Worm (Caenorhabditis elegans) whole organism, early embryonic: ENCODE results near the gene mab-5.

ENCODE experiments used
- B0310.2 ChIP-seq: sonication (generic microtip); optimal IDR thresholded peaks from 2 replicates; lab custom pipeline; 2016; ENCODE audit warnings: mild to moderate bottlenecking, missing genetic modification characterization, missing compliant biosample characterization
- F13C5.2 ChIP-seq: sonication (generic microtip); optimal IDR thresholded peaks from 2 replicates; lab custom pipeline; 2017; ENCODE audit warnings: mild to moderate bottlenecking, missing genetic modification characterization, inconsistent platforms, missing compliant biosample characterization
- aly-1 ChIP-seq: sonication (generic microtip); optimal IDR thresholded peaks from 2 replicates; lab custom pipeline; 2016; ENCODE audit warnings: missing genetic modification characterization, missing compliant biosample characterization
- ama-1 ChIP-seq: fragments of 150-350 bp; optimal IDR thresholded peaks from 2 replicates; lab custom pipeline; 2014
- ceh-13 ChIP-seq: fragments of 200-800 bp; sonication (Bioruptor generic); optimal IDR thresholded peaks from 2 replicates; lab custom pipeline; 2018; ENCODE audit warnings: mild to moderate bottlenecking, missing genetic modification characterization, missing compliant biosample characterization
- ceh-36 ChIP-seq: sonication (generic microtip); optimal IDR thresholded peaks from 2 replicates; lab custom pipeline; 2016; ENCODE audit warnings: missing genetic modification characterization, inconsistent platforms, missing compliant biosample characterization
- ets-7 ChIP-seq: sonication (generic microtip); optimal IDR thresholded peaks from 2 replicates; lab custom pipeline; 2016; ENCODE audit warnings: missing genotype, missing genetic modification characterization, missing compliant biosample characterization
- flt-1 ChIP-seq: fragments of 200-800 bp; sonication (Bioruptor generic); IDR thresholded peaks from 2 replicates; pipeline ENCODE4 v1.3.6; 2022; ENCODE audit warnings: missing genetic modification characterization, missing compliant biosample characterization
- hmbx-1 ChIP-seq: sonication (generic microtip); optimal IDR thresholded peaks from 2 replicates; lab custom pipeline; 2016; ENCODE audit warnings: mild to moderate bottlenecking, missing genetic modification characterization, missing compliant biosample characterization
- hmg-4 ChIP-seq: fragments of 200-800 bp; sonication (Bioruptor generic); optimal IDR thresholded peaks from 2 replicates; lab custom pipeline; 2018; ENCODE audit warnings: mild to moderate bottlenecking, missing genetic modification characterization, missing compliant biosample characterization
- hnd-1 ChIP-seq: sonication (generic microtip); optimal IDR thresholded peaks from 2 replicates; lab custom pipeline; 2016; ENCODE audit warnings: missing genetic modification characterization, missing compliant biosample characterization
- pes-1 ChIP-seq: fragments of 200-800 bp; sonication (Bioruptor generic); IDR thresholded peaks from 2 replicates; pipeline ENCODE4 v1.3.6; 2022; ENCODE audit warnings: missing genetic modification reagents, missing genetic modification characterization, missing compliant biosample characterization
- scrt-1 ChIP-seq: fragments of 200-800 bp; sonication (Bioruptor generic); IDR thresholded peaks from 2 replicates; pipeline ENCODE4 v1.3.6; 2022; ENCODE audit warnings: missing genetic modification characterization, missing compliant biosample characterization
- sea-1 ChIP-seq: fragments of 200-800 bp; sonication (Bioruptor generic); conservative IDR thresholded peaks from 2 replicates; pipeline ENCODE4 v1.3.6; 2022; ENCODE audit warnings: missing genetic modification characterization, missing compliant biosample characterization
- tbx-11 ChIP-seq: fragments of 200-800 bp; sonication (Bioruptor generic); IDR thresholded peaks from 2 replicates; pipeline ENCODE4 v1.3.6; 2022; ENCODE audit warnings: missing genetic modification characterization, missing compliant biosample characterization
- tbx-37 ChIP-seq: fragments of 200-800 bp; sonication (Bioruptor generic); conservative IDR thresholded peaks from 2 replicates; pipeline ENCODE4 v1.3.6; 2022; ENCODE audit warnings: missing genetic modification reagents, missing genetic modification characterization, missing compliant biosample characterization
- tra-4 ChIP-seq: sonication (generic microtip); optimal IDR thresholded peaks from 2 replicates; lab custom pipeline; 2017; ENCODE audit warnings: missing genetic modification characterization, missing compliant biosample characterization

Gene mab-5

ce11 chrIII:7778530-7778929 lies 4.7 kb downstream of the mab-5 start:
- TF ChIP-seq tbx-11 (no peak), tbx-37 (GFP tag; lab: Robert Waterston, UW) (no peak), ceh-36 (tag; lab: Kevin White, UChicago) (no peak), hmbx-1 (tag; lab: Kevin White, UChicago) (no peak)

- no peak for TF ChIP-seq pes-1 (GFP tag; lab: Robert Waterston, UW)
Measured at ce11 chrIII:7775983-7776440, 7.2 kb downstream of the mab-5 start, which contains the start of gene bath-15. Gene bath-15, minus strand, starts transcription at chrIII:7776033.

ce11 chrIII:7773791-7774190 lies 9.5 kb downstream of the mab-5 start:
- TF ChIP-seq tbx-11 (no peak), aly-1 (tag; lab: Kevin White, UChicago) (no peak), tbx-37 (GFP tag; lab: Robert Waterston, UW) (no peak), tra-4 (tag; lab: Kevin White, UChicago) (no peak), F13C5.2 (no peak), B0310.2 (tag; lab: Kevin White, UChicago) (no peak), ceh-13 (GFP tag; lab: Kevin White, UChicago) (no peak), hnd-1 (tag; lab: Kevin White, UChicago) (no peak)

DNA sequence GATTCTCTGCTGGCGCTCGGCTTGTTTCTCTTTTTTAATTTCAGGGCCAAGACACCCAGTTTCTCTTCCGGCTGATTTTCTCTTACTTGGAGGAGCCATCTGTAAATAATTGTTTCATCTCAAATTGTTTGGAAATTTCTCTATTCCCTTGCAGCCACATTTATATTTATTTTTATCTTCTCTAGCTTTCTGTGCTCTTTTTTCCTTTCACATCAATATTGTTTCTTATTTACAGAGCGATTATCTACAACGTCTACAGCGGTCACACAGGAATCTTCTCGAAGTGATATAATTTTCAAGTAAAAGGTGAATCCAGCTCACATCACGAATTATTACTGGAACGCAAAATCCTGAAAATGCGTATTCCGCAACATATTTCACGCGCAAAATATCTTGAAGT lies 10.4 kb downstream of the mab-5 start, which contains the start of the genes ZK686.6 and ZK686.1:
Gene ZK686.6, minus strand, starts transcription at position 101 of the 400 bp plus-strand sequence.
Gene ZK686.1, plus strand, starts transcription at position 234 of the 400 bp plus-strand sequence.
- TF ChIP-seq tra-4 (tag; lab: Kevin White, UChicago), result no peak

ce11 chrIII:7770986-7771385 lies 12.3 kb downstream of the mab-5 start:
- 0 out of 2 replicates have a peak, but pooled peaks have one; percentile 24 for TF ChIP-seq pes-1 (GFP tag; lab: Robert Waterston, UW)
- 0 out of 2 replicates have a peak, but pooled peaks have one; percentile 15 for TF ChIP-seq flt-1

DNA sequence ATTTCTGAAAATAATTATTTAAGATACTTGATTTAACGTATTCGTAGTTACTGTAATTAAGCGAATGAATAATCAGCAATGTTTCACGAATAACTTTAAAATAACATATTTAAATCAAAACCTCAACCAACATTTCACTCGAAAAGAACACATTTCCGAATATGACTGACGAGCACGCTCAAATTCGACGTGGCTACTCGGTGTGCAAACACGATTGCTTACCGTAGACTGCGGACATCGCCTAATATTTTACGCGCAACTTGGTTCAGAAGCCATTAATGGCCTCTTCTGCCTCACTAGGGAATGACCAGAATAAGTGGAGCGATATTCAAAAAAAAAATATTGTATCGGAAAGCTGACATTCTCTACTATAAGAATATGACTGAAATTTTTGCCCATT lies 13.3 kb downstream of the mab-5 start, which contains the start of gene snu-23:
Gene snu-23, minus strand, starts transcription at position 156 of the 400 bp plus-strand sequence.
- TF ChIP-seq ceh-13 (GFP tag; lab: Kevin White, UChicago) (no peak), aly-1 (tag; lab: Kevin White, UChicago) (no peak), ceh-36 (tag; lab: Kevin White, UChicago) (no peak), tbx-11 (no peak), sea-1 (GFP tag; lab: Robert Waterston, UW) (no peak), B0310.2 (tag; lab: Kevin White, UChicago) (no peak), pes-1 (GFP tag; lab: Robert Waterston, UW) (no peak), flt-1 (no peak), ama-1 (lab: Kevin White, UChicago) (no peak)

DNA sequence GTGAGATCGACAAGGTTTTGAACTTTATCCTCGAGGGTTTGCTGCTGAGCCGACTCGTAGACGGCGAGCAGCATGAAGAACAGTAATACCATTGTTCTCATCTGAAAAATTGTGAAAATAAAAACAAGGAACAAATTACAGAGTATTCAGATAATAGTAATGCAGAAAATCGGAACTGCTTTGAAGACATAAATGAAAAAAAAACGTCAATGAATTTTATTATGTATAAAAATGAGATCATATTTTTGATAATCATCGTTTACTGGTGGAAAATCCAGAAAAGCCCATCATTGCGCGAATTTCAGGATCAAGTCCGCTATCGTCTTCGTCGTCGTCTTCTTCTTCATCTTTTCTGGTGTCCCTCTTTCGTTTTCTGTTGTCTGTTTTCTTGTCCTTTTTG lies 14.3 kb downstream of the mab-5 start, which contains the start of gene ZK686.3:
Gene ZK686.3, minus strand, starts transcription at position 101 of the 400 bp plus-strand sequence.
- TF ChIP-seq B0310.2 (tag; lab: Kevin White, UChicago) (no peak), sea-1 (GFP tag; lab: Robert Waterston, UW) (no peak), aly-1 (tag; lab: Kevin White, UChicago) (no peak), ama-1 (lab: Kevin White, UChicago) (no peak), hmbx-1 (tag; lab: Kevin White, UChicago) (no peak), flt-1 (no peak), hnd-1 (tag; lab: Kevin White, UChicago) (no peak), ceh-13 (GFP tag; lab: Kevin White, UChicago) (no peak), tbx-37 (GFP tag; lab: Robert Waterston, UW) (no peak), tra-4 (tag; lab: Kevin White, UChicago) (no peak), pes-1 (GFP tag; lab: Robert Waterston, UW) (no peak), scrt-1 (GFP tag; lab: Robert Waterston, UW) (no peak), ceh-36 (tag; lab: Kevin White, UChicago) (no peak), tbx-11 (no peak), ets-7 (tag; lab: Kevin White, UChicago) (no peak), hmg-4 (GFP tag; lab: Kevin White, UChicago) (no peak), F13C5.2 (no peak)

DNA sequence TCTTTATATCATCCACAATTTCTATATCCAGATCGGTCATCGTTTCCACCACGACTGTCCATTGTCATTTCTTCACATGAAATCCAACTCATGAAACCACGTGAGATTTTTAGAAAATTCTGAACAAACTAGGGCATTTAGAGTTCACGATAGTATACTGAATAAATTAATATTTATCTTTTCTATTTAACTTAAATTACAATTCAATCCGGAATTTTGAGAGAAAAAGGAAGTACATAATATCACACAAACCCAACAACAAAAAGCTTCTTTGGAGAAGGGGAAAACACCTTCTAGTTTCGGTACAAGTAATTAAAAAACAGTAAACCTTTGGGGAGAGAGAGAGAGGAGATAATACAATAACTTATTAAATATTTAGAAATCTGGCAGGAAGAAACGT lies 15.8 kb downstream of the mab-5 start, which contains the start of gene ZK686.5:
Gene ZK686.5, minus strand, starts transcription at position 101 of the 400 bp plus-strand sequence.
- TF ChIP-seq tra-4 (tag; lab: Kevin White, UChicago) (no peak), hmg-4 (GFP tag; lab: Kevin White, UChicago) (no peak), tbx-37 (GFP tag; lab: Robert Waterston, UW) (no peak), hmbx-1 (tag; lab: Kevin White, UChicago) (no peak), ets-7 (tag; lab: Kevin White, UChicago) (no peak), scrt-1 (GFP tag; lab: Robert Waterston, UW) (no peak)

DNA sequence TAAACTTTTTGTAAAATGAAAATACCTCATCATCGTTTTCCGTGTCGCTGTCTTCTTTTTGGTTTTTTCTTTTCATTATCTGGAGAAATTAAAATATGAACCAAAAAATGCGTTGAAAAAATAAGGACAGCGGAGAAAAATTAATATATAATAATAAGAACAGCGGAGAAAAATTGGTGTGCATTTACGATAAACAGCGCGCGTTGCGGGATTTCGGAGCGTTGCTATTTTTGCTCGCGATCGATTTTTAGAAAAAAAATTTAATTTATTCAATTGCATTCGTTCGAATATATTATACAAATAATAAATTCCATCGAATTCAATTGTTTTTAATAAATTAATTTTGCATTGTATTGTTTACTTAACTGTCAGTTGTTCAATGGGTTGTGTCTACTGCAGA lies 17.3 kb downstream of the mab-5 start, which contains the start of gene ZK686.2:
Gene ZK686.2, minus strand, starts transcription at position 79 of the 400 bp plus-strand sequence.
- TF ChIP-seq sea-1 (GFP tag; lab: Robert Waterston, UW) (no peak), hnd-1 (tag; lab: Kevin White, UChicago) (no peak), ceh-36 (tag; lab: Kevin White, UChicago) (no peak), tbx-11 (no peak)
